Fruit fly (Drosophila melanogaster) whole organism, embryonic: ENCODE results near the gene Pex14.

Source experiments
- Blimp-1 ChIP-seq: fragments of 200-800 bp; sonication (Bioruptor generic); optimal IDR thresholded peaks from 3 replicates; lab custom pipeline; 2018; ENCODE audit warnings: missing biosample characterization, missing genetic modification characterization, mild to moderate bottlenecking, moderate library complexity, missing genetic modification reagents
- C15 ChIP-seq: fragments of 200-800 bp; sonication (Bioruptor generic); IDR thresholded peaks from 3 replicates; pipeline ENCODE4 v1.3.6; 2022; ENCODE audit warnings: missing biosample characterization, missing genetic modification characterization
- CG10209 ChIP-seq: fragments of 200-800 bp; sonication (Bioruptor generic); optimal IDR thresholded peaks from 3 replicates; lab custom pipeline; 2017; ENCODE audit warnings: missing biosample characterization, mild to moderate bottlenecking, missing genetic modification characterization, missing genetic modification reagents
- CG10321 ChIP-seq: fragments of 200-800 bp; sonication (Bioruptor generic); IDR thresholded peaks from 2 replicates; pipeline ENCODE4 v1.3.6; 2022; ENCODE audit warnings: missing biosample characterization, missing genetic modification characterization
- CG10462 ChIP-seq: fragments of 200-800 bp; sonication (Bioruptor generic); optimal IDR thresholded peaks from 2 replicates; lab custom pipeline; 2016; ENCODE audit warnings: missing biosample characterization, missing genetic modification characterization
- CG10654 ChIP-seq: fragments of 200-800 bp; sonication (Bioruptor generic); optimal IDR thresholded peaks from 2 replicates; lab custom pipeline; 2016; ENCODE audit warnings: missing biosample characterization, missing genetic modification characterization
- CG11696 ChIP-seq: fragments of 200-800 bp; sonication (Bioruptor generic); IDR thresholded peaks from 2 replicates; pipeline ENCODE4 v1.3.6; 2022; ENCODE audit warnings: missing biosample characterization, missing genetic modification characterization
- CG13123 ChIP-seq: fragments of 200-800 bp; sonication (Bioruptor generic); optimal IDR thresholded peaks from 2 replicates; lab custom pipeline; 2016; ENCODE audit warnings: missing biosample characterization, missing genetic modification characterization
- CG14441 ChIP-seq: fragments of 200-800 bp; sonication (Bioruptor generic); IDR thresholded peaks from 2 replicates; pipeline ENCODE4 v1.3.6; 2022; ENCODE audit warnings: missing biosample characterization, missing genetic modification characterization
- CG18476 ChIP-seq: fragments of 200-800 bp; sonication (Bioruptor generic); optimal IDR thresholded peaks from 2 replicates; lab custom pipeline; 2016; ENCODE audit warnings: missing biosample characterization, mild to moderate bottlenecking, missing genetic modification characterization
- CG2199 ChIP-seq: fragments of 200-800 bp; sonication (Bioruptor generic); IDR thresholded peaks from 3 replicates; pipeline ENCODE4 v1.3.6; 2022; ENCODE audit warnings: missing biosample characterization, missing genetic modification characterization
- CG30020 ChIP-seq: fragments of 200-800 bp; optimal IDR thresholded peaks from 2 replicates; lab custom pipeline; 2019; ENCODE audit warnings: missing biosample characterization, mild to moderate bottlenecking, missing genetic modification characterization, moderate library complexity
- CG31224 ChIP-seq: fragments of 200-800 bp; sonication (Bioruptor generic); IDR thresholded peaks from 2 replicates; pipeline ENCODE4 v1.3.6; 2022; ENCODE audit warnings: missing biosample characterization, missing genetic modification characterization
- CG31441 ChIP-seq: fragments of 200-800 bp; sonication (Bioruptor generic); IDR thresholded peaks from 2 replicates; pipeline ENCODE4 v1.3.6; 2022; ENCODE audit warnings: missing biosample characterization, missing genetic modification characterization
- CG3163 ChIP-seq: fragments of 200-800 bp; sonication (Bioruptor generic); optimal IDR thresholded peaks from 3 replicates; lab custom pipeline; 2016; ENCODE audit warnings: missing biosample characterization, missing genetic modification characterization
- CG6254 ChIP-seq: fragments of 200-800 bp; sonication (Bioruptor generic); optimal IDR thresholded peaks from 3 replicates; lab custom pipeline; 2017; ENCODE audit warnings: mild to moderate bottlenecking, missing biosample characterization, missing genetic modification reagents, missing genetic modification characterization
- CG6683 ChIP-seq: fragments of 200-800 bp; sonication (Bioruptor generic); optimal IDR thresholded peaks from 2 replicates; lab custom pipeline; 2017; ENCODE audit warnings: missing biosample characterization, mild to moderate bottlenecking, missing genetic modification characterization, missing genetic modification reagents
- CG6854 ChIP-seq: fragments of 200-800 bp; sonication (Bioruptor generic); optimal IDR thresholded peaks from 3 replicates; lab custom pipeline; 2017; ENCODE audit warnings: missing biosample characterization, mild to moderate bottlenecking, missing genetic modification characterization
- CG9876 ChIP-seq: fragments of 200-800 bp; sonication (Bioruptor generic); optimal IDR thresholded peaks from 2 replicates; lab custom pipeline; 2016; ENCODE audit warnings: missing biosample characterization, missing genetic modification characterization
- CG9932 ChIP-seq: fragments of 200-800 bp; sonication (Bioruptor generic); IDR thresholded peaks from 2 replicates; pipeline ENCODE4 v1.3.6; 2022; ENCODE audit warnings: missing biosample characterization, missing genetic modification characterization
- CoRest ChIP-seq: fragments of 200-800 bp; sonication (Bioruptor generic); optimal IDR thresholded peaks from 3 replicates; lab custom pipeline; 2018; ENCODE audit warnings: missing biosample characterization, mild to moderate bottlenecking, missing genetic modification characterization, moderate library complexity
- Dll ChIP-seq: fragments of 200-800 bp; sonication (Bioruptor generic); IDR thresholded peaks from 4 replicates; pipeline ENCODE4 v1.3.6; 2022; ENCODE audit warnings: missing biosample characterization, missing genetic modification characterization; ENCODE audit not compliant: partially characterized antibody
- Dref ChIP-seq: fragments of 200-800 bp; sonication (Bioruptor generic); IDR thresholded peaks from 2 replicates; pipeline ENCODE4 v1.3.6; 2022; ENCODE audit warnings: missing biosample characterization, missing genetic modification characterization
- Gsc ChIP-seq: fragments of 200-800 bp; sonication (Bioruptor generic); IDR thresholded peaks from 2 replicates; pipeline ENCODE4 v1.3.6; 2022; ENCODE audit warnings: missing biosample characterization, missing genetic modification characterization
- Hr78 ChIP-seq, 2 experiments: fragments of 200-800 bp in 1 of 2; fragments of >200 bp in 1 of 2; sonication (Bioruptor generic) in 1 of 2; optimal IDR thresholded peaks; 2 replicates each; lab custom pipeline; 2017 to 2019; ENCODE audit warnings: missing biosample characterization in 2 of 2, missing genetic modification characterization in 2 of 2, mild to moderate bottlenecking in 1 of 2, moderate library complexity in 1 of 2
- Hsf ChIP-seq: fragments of 200-800 bp; sonication (Bioruptor generic); optimal IDR thresholded peaks from 3 replicates; lab custom pipeline; 2016; ENCODE audit warnings: missing biosample characterization, missing genetic modification characterization
- Lhr ChIP-seq: fragments of 200-800 bp; sonication (Bioruptor generic); optimal IDR thresholded peaks from 3 replicates; lab custom pipeline; 2017; ENCODE audit warnings: mild to moderate bottlenecking, missing biosample characterization, missing genetic modification reagents, missing genetic modification characterization
- Max ChIP-seq: fragments of 200-800 bp; sonication (Bioruptor generic); optimal IDR thresholded peaks from 2 replicates; lab custom pipeline; 2016; ENCODE audit warnings: missing biosample characterization, mild to moderate bottlenecking, missing genetic modification characterization
- NFAT ChIP-seq: fragments of 200-800 bp; sonication (Bioruptor generic); IDR thresholded peaks from 2 replicates; pipeline ENCODE4 v1.3.6; 2022; ENCODE audit warnings: missing biosample characterization, missing genetic modification characterization
- Nf-YB ChIP-seq: fragments of 200-800 bp; sonication (Bioruptor generic); optimal IDR thresholded peaks from 3 replicates; lab custom pipeline; 2019; ENCODE audit warnings: missing biosample characterization, mild to moderate bottlenecking, missing genetic modification characterization, moderate library complexity
- YL-1 ChIP-seq: fragments of 200-800 bp; sonication (Bioruptor generic); optimal IDR thresholded peaks from 3 replicates; lab custom pipeline; 2017; ENCODE audit warnings: missing biosample characterization, mild to moderate bottlenecking, missing genetic modification characterization
- ap ChIP-seq: fragments of 200-800 bp; sonication (Bioruptor generic); IDR thresholded peaks from 2 replicates; pipeline ENCODE4 v1.3.6; 2022; ENCODE audit warnings: missing biosample characterization, missing genetic modification characterization
- ase ChIP-seq: fragments of 200-800 bp; sonication (Bioruptor generic); IDR thresholded peaks from 3 replicates; pipeline ENCODE4 v1.3.6; 2022; ENCODE audit warnings: missing biosample characterization, missing genetic modification characterization
- ash1 ChIP-seq: fragments of 200-800 bp; sonication (Bioruptor generic); optimal IDR thresholded peaks from 2 replicates; lab custom pipeline; 2018; ENCODE audit warnings: missing biosample characterization, mild to moderate bottlenecking, missing genetic modification characterization
- disco-r ChIP-seq: fragments of 200-800 bp; sonication (Bioruptor generic); optimal IDR thresholded peaks from 2 replicates; lab custom pipeline; 2016; ENCODE audit warnings: missing biosample characterization, missing genetic modification characterization
- dm ChIP-seq: fragments of 200-800 bp; sonication (Bioruptor generic); optimal IDR thresholded peaks from 3 replicates; lab custom pipeline; 2016; ENCODE audit warnings: missing biosample characterization, missing genetic modification characterization
- fd102C ChIP-seq: fragments of 200-800 bp; sonication (Bioruptor generic); optimal IDR thresholded peaks from 2 replicates; lab custom pipeline; 2018; ENCODE audit warnings: missing biosample characterization, mild to moderate bottlenecking, missing genetic modification characterization, moderate library complexity
- gsb ChIP-seq: fragments of 200-800 bp; sonication (Bioruptor generic); IDR thresholded peaks from 2 replicates; pipeline ENCODE4 v1.3.6; 2022; ENCODE audit warnings: missing biosample characterization, missing genetic modification characterization
- hth ChIP-seq: fragments of >200 bp; optimal IDR thresholded peaks from 2 replicates; lab custom pipeline; 2017; ENCODE audit warnings: inconsistent platforms
- jigr1 ChIP-seq: fragments of 200-800 bp; sonication (Bioruptor generic); IDR thresholded peaks from 3 replicates; pipeline ENCODE4 v1.3.6; 2022; ENCODE audit warnings: missing biosample characterization, missing genetic modification characterization
- jing ChIP-seq: fragments of 200-800 bp; sonication (Bioruptor generic); optimal IDR thresholded peaks from 2 replicates; lab custom pipeline; 2018; ENCODE audit warnings: missing biosample characterization, mild to moderate bottlenecking, missing genetic modification characterization
- kah ChIP-seq: fragments of 200-800 bp; sonication (Bioruptor generic); optimal IDR thresholded peaks from 2 replicates; lab custom pipeline; 2018; ENCODE audit warnings: missing biosample characterization, mild to moderate bottlenecking, missing genetic modification characterization
- mirr ChIP-seq: fragments of 200-800 bp; sonication (Bioruptor generic); optimal IDR thresholded peaks from 3 replicates; lab custom pipeline; 2018; ENCODE audit warnings: missing biosample characterization, mild to moderate bottlenecking, missing genetic modification characterization
- org-1 ChIP-seq: fragments of 200-800 bp; sonication (Bioruptor generic); optimal IDR thresholded peaks from 2 replicates; lab custom pipeline; 2017; ENCODE audit warnings: missing biosample characterization, missing genetic modification characterization
- phol ChIP-seq: fragments of 200-800 bp; sonication (Bioruptor generic); optimal IDR thresholded peaks from 3 replicates; lab custom pipeline; 2018; ENCODE audit warnings: missing biosample characterization, mild to moderate bottlenecking, missing genetic modification characterization, moderate library complexity
- sim ChIP-seq: fragments of 200-800 bp; sonication (Bioruptor generic); IDR thresholded peaks from 2 replicates; pipeline ENCODE4 v1.3.6; 2022; ENCODE audit warnings: missing biosample characterization, missing genetic modification characterization
- stwl ChIP-seq: fragments of 200-800 bp; sonication (Bioruptor generic); optimal IDR thresholded peaks from 3 replicates; lab custom pipeline; 2018; ENCODE audit warnings: missing biosample characterization, mild to moderate bottlenecking, missing genetic modification characterization, moderate library complexity
- tap ChIP-seq: fragments of 200-800 bp; optimal IDR thresholded peaks from 3 replicates; lab custom pipeline; 2019; ENCODE audit warnings: missing biosample characterization, mild to moderate bottlenecking, missing genetic modification characterization, moderate library complexity
- tx ChIP-seq: fragments of 200-800 bp; sonication (Bioruptor generic); optimal IDR thresholded peaks from 2 replicates; lab custom pipeline; 2016; ENCODE audit warnings: missing biosample characterization, missing genetic modification characterization
- usp ChIP-seq: fragments of >200 bp; optimal IDR thresholded peaks from 2 replicates; lab custom pipeline; 2017; ENCODE audit warnings: missing biosample characterization, missing genetic modification characterization
- vfl ChIP-seq: fragments of 200-800 bp; sonication (Bioruptor generic); optimal IDR thresholded peaks from 2 replicates; lab custom pipeline; 2016; ENCODE audit warnings: missing biosample characterization, missing genetic modification characterization
- z ChIP-seq: fragments of 200-800 bp; sonication (Bioruptor generic); IDR thresholded peaks from 3 replicates; pipeline ENCODE4 v1.3.6; 2022; ENCODE audit warnings: missing biosample characterization, missing genetic modification characterization
- zf30C ChIP-seq: fragments of 200-800 bp; sonication (Bioruptor generic); optimal IDR thresholded peaks from 3 replicates; lab custom pipeline; 2018; ENCODE audit warnings: missing biosample characterization, mild to moderate bottlenecking, missing genetic modification characterization

Gene Pex14

DNA sequence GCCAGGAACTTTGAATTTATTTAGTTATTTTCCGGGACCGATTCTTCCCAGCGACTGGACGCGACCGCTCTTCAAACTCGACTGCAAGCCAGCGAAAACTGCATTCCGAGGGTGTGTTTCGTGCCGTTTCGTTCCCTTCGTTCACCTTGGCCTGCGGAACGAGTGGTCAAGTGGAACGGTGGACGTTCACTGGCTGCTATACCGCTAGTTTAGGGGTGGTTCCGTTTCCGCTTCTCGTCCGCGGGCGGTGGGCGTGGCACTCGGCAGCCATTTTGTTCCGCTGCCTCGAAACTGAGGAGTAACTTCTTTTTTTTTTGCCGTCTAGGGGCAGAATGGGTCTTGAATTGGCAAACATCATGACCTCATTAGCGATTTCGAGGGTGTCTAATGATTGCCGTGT is 14.1 kb downstream of the Pex14 start, which contains the start of gene Six4 (continued):
- TF ChIP-seq Gsc (GFP tag; lab: Robert Waterston, UW) = no peak
- TF ChIP-seq dm (GFP tag; lab: Kevin White, UChicago) = no peak
- no peak for TF ChIP-seq Hsf
- TF ChIP-seq CG6854 = no peak
- TF ChIP-seq CG2199 (GFP tag; lab: Robert Waterston, UW) = no peak
- TF ChIP-seq C15 (GFP tag; lab: Robert Waterston, UW) = no peak
- no peak for TF ChIP-seq jigr1 (GFP tag; lab: Robert Waterston, UW)
- TF ChIP-seq CoRest = peak; percentile 5
- no peak for TF ChIP-seq Hr78 (GFP tag; optimal IDR thresholded peaks at IDR 0.05; lab: Kevin White, UChicago)
- TF ChIP-seq NFAT (GFP tag; lab: Robert Waterston, UW) = no peak
- no peak for TF ChIP-seq Lhr
- TF ChIP-seq CG6683 (GFP tag; lab: Kevin White, UChicago) = no peak
- TF ChIP-seq CG10321 (GFP tag; lab: Robert Waterston, UW) = no peak
- TF ChIP-seq Dref (GFP tag; lab: Robert Waterston, UW) = no peak
- no peak for TF ChIP-seq ap (GFP tag; lab: Robert Waterston, UW)
- TF ChIP-seq CG9932 (GFP tag; lab: Robert Waterston, UW) = no peak
- TF ChIP-seq sim (GFP tag; lab: Robert Waterston, UW) = 0 out of 2 replicates have a peak, but pooled peaks have one; percentile 44
- TF ChIP-seq disco-r (GFP tag; lab: Kevin White, UChicago) = no peak
- TF ChIP-seq tx (GFP tag; lab: Kevin White, UChicago) = no peak
- TF ChIP-seq Nf-YB = peak; percentile 95
- TF ChIP-seq CG10462 (GFP tag; lab: Kevin White, UChicago) = no peak
- no peak for TF ChIP-seq CG14441 (GFP tag; lab: Robert Waterston, UW)
- TF ChIP-seq phol (tag; lab: Kevin White, UChicago) = peak; percentile 56
- no peak for TF ChIP-seq usp
- TF ChIP-seq fd102C (GFP tag; lab: Kevin White, UChicago) = no peak
- TF ChIP-seq vfl (GFP tag; lab: Kevin White, UChicago) = no peak
- TF ChIP-seq CG30020 (tag; lab: Kevin White, UChicago) = peak; percentile 8
- no peak for TF ChIP-seq org-1
- TF ChIP-seq z = no peak
- no peak for TF ChIP-seq CG6254 (GFP tag; lab: Kevin White, UChicago)
- TF ChIP-seq hth (lab: Kevin White, UChicago) = no peak
- no peak for TF ChIP-seq mirr (GFP tag; lab: Kevin White, UChicago)
- no peak for TF ChIP-seq Blimp-1 (GFP tag; lab: Kevin White, UChicago)
- TF ChIP-seq jing = no peak
- TF ChIP-seq CG3163 = no peak
- TF ChIP-seq CG10209 (GFP tag; lab: Kevin White, UChicago) = no peak
- TF ChIP-seq CG13123 (GFP tag; lab: Kevin White, UChicago) = no peak
- TF ChIP-seq ash1 (GFP tag; lab: Kevin White, UChicago) = no peak
- TF ChIP-seq gsb (GFP tag; lab: Robert Waterston, UW) = no peak
- no peak for TF ChIP-seq Dll (GFP tag; lab: Robert Waterston, UW)
- TF ChIP-seq zf30C = no peak
- no peak for TF ChIP-seq YL-1 (GFP tag; lab: Kevin White, UChicago)
- no peak for TF ChIP-seq Max
- TF ChIP-seq kah = no peak
- no peak for TF ChIP-seq tap (tag; lab: Kevin White, UChicago)
- no peak for TF ChIP-seq CG11696 (GFP tag; lab: Robert Waterston, UW)
- no peak for TF ChIP-seq CG9876 (GFP tag; lab: Kevin White, UChicago)
- no peak for TF ChIP-seq CG31441
- no peak for TF ChIP-seq CG31224 (GFP tag; lab: Robert Waterston, UW)
- TF ChIP-seq stwl (tag; lab: Kevin White, UChicago) = no peak
- no peak for TF ChIP-seq CG10654 (GFP tag; lab: Kevin White, UChicago)
- no peak for TF ChIP-seq ase
- no peak for TF ChIP-seq CG18476
